Fruit fly (Drosophila melanogaster) whole organism, prepupa: ENCODE measurements around the gene Papst2.

ENCODE experiments used
- CG11294 ChIP-seq: fragments of 200-800 bp; sonication (Bioruptor generic); IDR thresholded peaks from 2 replicates; pipeline ENCODE4 v1.3.6; 2022; ENCODE audit warnings: missing biosample characterization, missing genetic modification characterization
- CG11762 ChIP-seq: fragments of 200-800 bp; sonication (Bioruptor generic); optimal IDR thresholded peaks from 3 replicates; lab custom pipeline; 2016; ENCODE audit warnings: missing biosample characterization, missing genetic modification characterization; ENCODE audit not compliant: insufficient read depth
- CG11902 ChIP-seq: fragments of 200-800 bp; sonication (Bioruptor generic); optimal IDR thresholded peaks from 3 replicates; lab custom pipeline; 2016; ENCODE audit warnings: missing biosample characterization, missing genetic modification characterization
- CG15336 ChIP-seq: fragments of 200-800 bp; sonication (Bioruptor generic); IDR thresholded peaks from 2 replicates; pipeline ENCODE4 v1.3.6; 2022; ENCODE audit warnings: missing biosample characterization, missing genetic modification characterization
- CG1621 ChIP-seq: fragments of 200-800 bp; sonication (Bioruptor generic); optimal IDR thresholded peaks from 3 replicates; lab custom pipeline; 2018; ENCODE audit warnings: missing biosample characterization, mild to moderate bottlenecking, missing genetic modification characterization
- CG16779 ChIP-seq: fragments of 200-800 bp; sonication (Bioruptor generic); optimal IDR thresholded peaks from 3 replicates; lab custom pipeline; 2017; ENCODE audit warnings: missing biosample characterization, mild to moderate bottlenecking, missing genetic modification characterization
- CG3032 ChIP-seq: fragments of 200-800 bp; optimal IDR thresholded peaks from 2 replicates; lab custom pipeline; 2019; ENCODE audit warnings: missing biosample characterization, mild to moderate bottlenecking, missing genetic modification characterization, moderate library complexity
- CG31627 ChIP-seq: fragments of 200-800 bp; sonication (Bioruptor generic); optimal IDR thresholded peaks from 3 replicates; lab custom pipeline; 2016; ENCODE audit warnings: missing biosample characterization, missing genetic modification characterization
- CG32006 ChIP-seq: fragments of 200-800 bp; sonication (Bioruptor generic); optimal IDR thresholded peaks from 3 replicates; lab custom pipeline; 2017; ENCODE audit warnings: missing biosample characterization, mild to moderate bottlenecking, missing genetic modification characterization
- CG3919 ChIP-seq: fragments of 200-800 bp; sonication (Bioruptor generic); optimal IDR thresholded peaks from 3 replicates; lab custom pipeline; 2016; ENCODE audit warnings: missing biosample characterization, missing genetic modification characterization
- CG6163 ChIP-seq: fragments of 200-800 bp; sonication (Bioruptor generic); IDR thresholded peaks from 3 replicates; pipeline ENCODE4 v1.3.6; 2022; ENCODE audit warnings: missing biosample characterization, missing genetic modification characterization
- CG6276 ChIP-seq: fragments of 200-800 bp; sonication (Bioruptor generic); optimal IDR thresholded peaks from 2 replicates; lab custom pipeline; 2017; ENCODE audit warnings: missing biosample characterization, mild to moderate bottlenecking, missing genetic modification characterization
- CG6792 ChIP-seq: fragments of 200-800 bp; sonication (Bioruptor generic); optimal IDR thresholded peaks from 3 replicates; lab custom pipeline; 2016; ENCODE audit warnings: missing biosample characterization, missing genetic modification characterization
- CG6854 ChIP-seq: fragments of 200-800 bp; sonication (Bioruptor generic); optimal IDR thresholded peaks from 2 replicates; lab custom pipeline; 2017; ENCODE audit warnings: missing biosample characterization, mild to moderate bottlenecking, missing genetic modification characterization
- CG8119 ChIP-seq: fragments of 200-800 bp; sonication (Bioruptor generic); IDR thresholded peaks from 3 replicates; pipeline ENCODE4 v1.3.6; 2022; ENCODE audit warnings: missing biosample characterization, missing genetic modification characterization
- CG8632 ChIP-seq: fragments of 200-800 bp; sonication (Bioruptor generic); optimal IDR thresholded peaks from 3 replicates; lab custom pipeline; 2016; ENCODE audit warnings: missing biosample characterization, missing genetic modification characterization
- Eip75B ChIP-seq: fragments of 200-800 bp; sonication (Bioruptor generic); optimal IDR thresholded peaks from 3 replicates; lab custom pipeline; 2016; ENCODE audit warnings: missing biosample characterization, missing genetic modification characterization
- Ets21C ChIP-seq: fragments of 200-800 bp; sonication (Bioruptor generic); optimal IDR thresholded peaks from 3 replicates; lab custom pipeline; 2016; ENCODE audit warnings: missing biosample characterization, missing genetic modification characterization
- Ets96B ChIP-seq: fragments of 200-800 bp; optimal IDR thresholded peaks from 2 replicates; lab custom pipeline; 2019; ENCODE audit warnings: missing biosample characterization, mild to moderate bottlenecking, missing genetic modification characterization, moderate library complexity
- Hr38 ChIP-seq: sonication (Bioruptor generic); optimal IDR thresholded peaks from 2 replicates; lab custom pipeline; 2016; ENCODE audit warnings: missing biosample characterization, missing genetic modification characterization
- Hr39 ChIP-seq: fragments of 200-800 bp; sonication (Bioruptor generic); optimal IDR thresholded peaks from 2 replicates; lab custom pipeline; 2016; ENCODE audit warnings: missing biosample characterization, missing genetic modification characterization
- Lpt ChIP-seq: fragments of 200-800 bp; sonication (Bioruptor generic); optimal IDR thresholded peaks from 3 replicates; lab custom pipeline; 2016; ENCODE audit warnings: missing biosample characterization, missing genetic modification characterization
- Met ChIP-seq: fragments of 200-800 bp; sonication (Bioruptor generic); optimal IDR thresholded peaks from 3 replicates; lab custom pipeline; 2016; ENCODE audit warnings: missing biosample characterization, missing genetic modification characterization
- Sox14 ChIP-seq: fragments of 200-800 bp; sonication (Bioruptor generic); optimal IDR thresholded peaks from 3 replicates; lab custom pipeline; 2016; ENCODE audit warnings: missing biosample characterization, missing genetic modification characterization
- Sox15 ChIP-seq: fragments of 200-800 bp; sonication (Bioruptor generic); optimal IDR thresholded peaks from 3 replicates; lab custom pipeline; 2016; ENCODE audit warnings: missing biosample characterization, missing genetic modification characterization
- achi ChIP-seq: fragments of 200-800 bp; sonication (Bioruptor generic); optimal IDR thresholded peaks from 3 replicates; lab custom pipeline; 2016; ENCODE audit warnings: missing biosample characterization, missing genetic modification characterization
- acj6 ChIP-seq: fragments of 200-800 bp; sonication (Bioruptor generic); optimal IDR thresholded peaks from 3 replicates; lab custom pipeline; 2016; ENCODE audit warnings: missing biosample characterization, missing genetic modification characterization
- cyc ChIP-seq: fragments of 200-800 bp; sonication (Bioruptor generic); optimal IDR thresholded peaks from 3 replicates; lab custom pipeline; 2016; ENCODE audit warnings: missing biosample characterization, missing genetic modification characterization
- dsx ChIP-seq: fragments of 200-800 bp; optimal IDR thresholded peaks from 3 replicates; lab custom pipeline; 2019; ENCODE audit warnings: missing biosample characterization, mild to moderate bottlenecking, missing genetic modification characterization, moderate library complexity; ENCODE audit not compliant: poor library complexity, severe bottlenecking
- eg ChIP-seq: fragments of 200-800 bp; sonication (Bioruptor generic); IDR thresholded peaks from 3 replicates; pipeline ENCODE4 v1.3.6; 2022; ENCODE audit warnings: missing biosample characterization, missing genetic modification characterization
- esn ChIP-seq: fragments of 200-800 bp; sonication (Bioruptor generic); optimal IDR thresholded peaks from 2 replicates; lab custom pipeline; 2016; ENCODE audit warnings: missing biosample characterization, mild to moderate bottlenecking, missing genetic modification characterization, moderate library complexity
- fd85E ChIP-seq: fragments of 200-800 bp; sonication (Bioruptor generic); optimal IDR thresholded peaks from 3 replicates; lab custom pipeline; 2016; ENCODE audit warnings: missing biosample characterization, missing genetic modification characterization
- fkh ChIP-seq: fragments of 200-800 bp; sonication (Bioruptor generic); optimal IDR thresholded peaks from 3 replicates; lab custom pipeline; 2017; ENCODE audit warnings: missing biosample characterization, mild to moderate bottlenecking, missing genetic modification characterization, moderate library complexity
- lz ChIP-seq: fragments of 200-800 bp; sonication (Bioruptor generic); optimal IDR thresholded peaks from 3 replicates; lab custom pipeline; 2016; ENCODE audit warnings: missing biosample characterization, missing genetic modification characterization
- net ChIP-seq: fragments of 200-800 bp; sonication (Bioruptor generic); optimal IDR thresholded peaks from 3 replicates; lab custom pipeline; 2016; ENCODE audit warnings: missing biosample characterization, missing genetic modification characterization
- spab ChIP-seq: fragments of 200-800 bp; sonication (Bioruptor generic); optimal IDR thresholded peaks from 2 replicates; lab custom pipeline; 2017; ENCODE audit warnings: missing biosample characterization, mild to moderate bottlenecking, missing genetic modification characterization, missing genetic modification reagents
- ss ChIP-seq, 2 experiments: fragments of 200-800 bp; sonication (Bioruptor generic); optimal IDR thresholded peaks; 2 replicates in 1 of 2; 3 replicates in 1 of 2; lab custom pipeline; 2017 to 2018; ENCODE audit warnings: mild to moderate bottlenecking in 2 of 2, missing biosample characterization in 2 of 2, missing genetic modification characterization in 2 of 2, moderate library complexity in 1 of 2
- svp ChIP-seq: fragments of 200-800 bp; sonication (Bioruptor generic); peaks from one replicate; lab custom pipeline; 2016; ENCODE audit warnings: missing biosample characterization, missing genetic modification characterization
- topi ChIP-seq: fragments of 200-800 bp; sonication (Bioruptor generic); optimal IDR thresholded peaks from 3 replicates; lab custom pipeline; 2016; ENCODE audit warnings: missing biosample characterization, missing genetic modification characterization
- vri ChIP-seq: fragments of 200-800 bp; sonication (Bioruptor generic); optimal IDR thresholded peaks from 3 replicates; lab custom pipeline; 2016; ENCODE audit warnings: missing biosample characterization, mild to moderate bottlenecking, missing genetic modification characterization

The Papst2 gene

DNA sequence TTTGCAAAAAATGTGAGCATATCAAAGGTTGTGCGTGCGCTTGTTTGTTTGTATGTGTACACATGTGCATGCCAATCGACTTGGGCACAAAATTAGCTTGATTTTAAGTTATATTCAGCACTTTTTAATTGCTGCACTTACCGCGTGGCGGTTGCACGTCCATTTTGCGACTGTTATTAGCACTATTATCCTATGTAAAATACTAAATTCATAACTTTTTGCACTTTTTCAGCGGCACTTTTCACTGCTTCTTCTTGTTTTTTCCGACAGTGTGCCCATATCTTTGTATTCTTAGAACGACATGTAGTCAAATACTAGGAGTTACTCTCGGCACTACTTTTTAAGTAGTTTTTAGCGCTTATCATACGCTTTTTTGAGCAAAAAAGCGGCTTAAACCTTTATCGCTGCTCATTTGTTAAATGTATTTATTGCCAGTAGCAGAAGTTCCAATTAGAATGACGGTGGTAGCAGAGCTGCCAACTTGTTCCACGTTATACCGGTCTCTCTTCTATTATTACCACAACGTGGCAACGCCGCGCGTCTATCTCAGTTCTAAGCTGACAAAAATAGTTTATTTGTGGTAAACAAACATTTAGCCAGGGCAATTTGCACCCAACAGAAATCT is at the start of gene Papst2, which contains the start of gene scaf6:
Papst2 (plus strand) TSS at position 501 of the 625 bp plus-strand sequence.
scaf6 (minus strand) TSS at position 278 of the 625 bp plus-strand sequence.
- TF ChIP-seq fkh (GFP tag; lab: Kevin White, UChicago) (peak; percentile 95), net (GFP tag; lab: Kevin White, UChicago) (no peak), CG1621 (tag; lab: Kevin White, UChicago) (no peak), CG3032 (peak; percentile 10), cyc (GFP tag; lab: Kevin White, UChicago) (no peak), CG32006 (GFP tag; lab: Kevin White, UChicago) (no peak), Lpt (GFP tag; lab: Kevin White, UChicago) (no peak), eg (GFP tag; lab: Robert Waterston, UW) (no peak), Sox15 (GFP tag; lab: Kevin White, UChicago) (no peak), esn (peak; percentile 17), CG6854 (GFP tag; lab: Kevin White, UChicago) (peak; percentile 63), CG6792 (no peak), acj6 (GFP tag; lab: Kevin White, UChicago) (no peak)

- TF ChIP-seq CG3919 (GFP tag; lab: Kevin White, UChicago) (no peak), fd85E (no peak), Met (GFP tag; lab: Kevin White, UChicago) (no peak), Hr38 (GFP tag; lab: Kevin White, UChicago) (no peak), CG16779 (tag; lab: Kevin White, UChicago) (no peak), Lpt (GFP tag; lab: Kevin White, UChicago) (no peak), topi (no peak)
Measured at dm6 chr3L:16994805-16995204, 47.8 kb upstream of the Papst2 start.

dm6 chr3L:17000289-17000688 is 42.3 kb upstream of the Papst2 start:
- TF ChIP-seq CG16779 (tag; lab: Kevin White, UChicago), result peak; percentile 31
- TF ChIP-seq ss (GFP tag; optimal IDR thresholded peaks at IDR 0.05; lab: Kevin White, UChicago), result no peak
- no peak for TF ChIP-seq CG11294
- peak; percentile 23 for TF ChIP-seq spab (GFP tag; lab: Kevin White, UChicago)
- peak; percentile 37 for TF ChIP-seq CG6854 (GFP tag; lab: Kevin White, UChicago)
- TF ChIP-seq svp (GFP tag; lab: Kevin White, UChicago), result peak; percentile 91
- TF ChIP-seq vri (GFP tag; lab: Kevin White, UChicago), result peak; percentile 34

- TF ChIP-seq CG1621 (tag; lab: Kevin White, UChicago), result no peak
- TF ChIP-seq CG6163 (GFP tag; lab: Robert Waterston, UW), result 0 out of 3 replicates have a peak, but pooled peaks have one; percentile 24
- TF ChIP-seq CG11294, result no peak
Measured at dm6 chr3L:17001055-17001454, 41.5 kb upstream of the Papst2 start.

DNA sequence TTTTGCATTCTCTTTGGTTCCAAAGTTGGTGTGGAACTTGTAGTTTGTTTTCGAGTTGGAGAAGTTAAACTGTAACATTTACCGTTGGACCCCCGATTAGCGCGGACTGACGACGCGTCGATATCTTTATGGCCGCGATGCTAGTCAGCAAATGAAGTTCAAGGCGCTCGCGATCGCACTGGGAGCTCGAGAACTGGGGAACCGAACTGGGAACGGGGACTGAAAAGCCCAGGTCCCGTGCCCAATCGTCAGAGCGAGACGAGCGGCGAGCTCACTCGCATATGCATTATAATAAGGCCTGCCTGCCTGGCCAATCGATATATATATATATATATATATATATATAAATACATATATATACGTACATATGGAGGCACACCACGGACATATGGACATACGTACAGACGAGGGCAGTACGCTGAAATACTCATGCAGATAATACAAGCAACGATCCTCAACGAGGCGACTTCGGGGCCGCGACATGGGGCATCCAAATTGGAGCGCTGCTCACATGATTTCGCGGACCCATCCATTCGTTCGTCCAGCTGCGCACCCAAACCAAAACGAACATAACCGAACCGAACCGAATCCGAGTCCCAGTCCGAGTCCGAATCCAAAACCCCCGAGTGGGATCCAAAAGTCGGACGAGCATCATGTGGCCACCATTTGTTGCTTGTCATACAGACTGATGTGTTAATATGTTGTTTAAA is 40.3 kb upstream of the Papst2 start:
- TF ChIP-seq ss (GFP tag; optimal IDR thresholded peaks at IDR 0.05; lab: Kevin White, UChicago) (peak; percentile 17 to 46), Eip75B (GFP tag; lab: Kevin White, UChicago) (no peak), CG6276 (GFP tag; lab: Kevin White, UChicago) (no peak), Hr39 (no peak), Lpt (GFP tag; lab: Kevin White, UChicago) (no peak), Sox15 (GFP tag; lab: Kevin White, UChicago) (no peak), vri (GFP tag; lab: Kevin White, UChicago) (peak; percentile 54), topi (no peak), CG8119 (GFP tag; lab: Robert Waterston, UW) (no peak), svp (GFP tag; lab: Kevin White, UChicago) (peak; percentile 96), dsx (GFP tag; lab: Kevin White, UChicago) (peak; percentile 6), CG32006 (GFP tag; lab: Kevin White, UChicago) (no peak), Sox14 (GFP tag; lab: Kevin White, UChicago) (no peak), CG6854 (GFP tag; lab: Kevin White, UChicago) (peak; percentile 11), CG6163 (GFP tag; lab: Robert Waterston, UW) (0 out of 3 replicates have a peak, but pooled peaks have one; percentile 44), achi (GFP tag; lab: Kevin White, UChicago) (no peak), CG11762 (GFP tag; lab: Kevin White, UChicago) (no peak), acj6 (GFP tag; lab: Kevin White, UChicago) (no peak), Ets21C (no peak), CG15336 (GFP tag; lab: Robert Waterston, UW) (no peak), spab (GFP tag; lab: Kevin White, UChicago) (no peak), eg (GFP tag; lab: Robert Waterston, UW) (no peak), CG31627 (GFP tag; lab: Kevin White, UChicago) (no peak), CG8632 (no peak), Ets96B (tag; lab: Kevin White, UChicago) (no peak), CG11902 (no peak), lz (no peak)
